Worm (Caenorhabditis elegans): ENCODE data around the gene C05G5.2.

DNA sequence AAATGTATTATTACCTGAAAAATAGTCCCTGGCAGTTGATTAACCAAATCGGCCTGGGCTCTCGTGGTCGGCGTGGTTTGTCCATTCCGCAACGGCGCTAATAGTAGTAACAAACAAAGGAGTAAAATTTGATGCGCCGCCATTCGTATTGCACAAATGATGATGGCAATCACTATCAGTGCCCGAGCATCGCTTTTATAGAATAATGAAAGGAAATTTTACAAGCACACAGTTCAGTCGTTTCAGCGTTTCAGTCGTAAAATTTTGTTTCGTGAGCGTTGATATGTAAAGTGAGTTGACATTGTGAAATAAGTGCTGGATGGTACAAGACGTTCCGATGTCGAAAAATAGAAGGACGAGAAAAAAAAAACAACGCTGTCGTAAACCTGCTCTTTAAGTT, 24.6 kb downstream of the C05G5.2 start, which contains the start of gene Y16B4A.2:
- TF ChIP-seq snpc-4 (tag; optimal IDR thresholded peaks at IDR 0.05) (no peak), ztf-11 (tag; optimal IDR thresholded peaks at IDR 0.05) (no peak), R02D3.7 (tag; optimal IDR thresholded peaks at IDR 0.05) (no peak), zag-1 (tag; optimal IDR thresholded peaks at IDR 0.05) (no peak), ztf-4 (tag; optimal IDR thresholded peaks at IDR 0.05) (no peak), ceh-82 (tag; optimal IDR thresholded peaks at IDR 0.05) (no peak), lin-13 (GFP tag; optimal IDR thresholded peaks at IDR 0.05) (no peak), ztf-1 (GFP tag; conservative IDR thresholded peaks at IDR 0.05) (no peak), nhr-25 (tag; optimal IDR thresholded peaks at IDR 0.05) (no peak)
